Worm (Caenorhabditis elegans): ENCODE measurements around the gene K12D12.5.

DNA sequence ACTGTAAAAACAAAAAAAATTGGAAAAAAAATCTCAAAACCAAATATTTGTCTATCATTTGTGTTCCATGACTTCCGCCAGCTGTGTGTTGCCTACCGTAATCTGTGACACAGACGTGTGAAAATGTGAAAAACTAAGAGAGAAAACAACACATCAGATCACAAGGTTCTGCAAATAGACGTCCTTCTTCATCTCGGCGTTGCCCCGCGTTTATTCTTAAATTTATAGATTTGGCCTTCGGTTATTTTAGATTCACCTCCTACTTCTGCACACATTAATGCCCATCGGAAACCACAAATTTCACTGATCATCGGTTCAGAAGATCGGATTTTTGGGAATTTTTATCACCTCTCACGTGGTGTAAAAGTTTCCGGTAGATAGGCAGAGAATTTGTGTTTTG is 21.7 kb upstream of the K12D12.5 start:
- TF ChIP-seq lsy-2 (tag; optimal IDR thresholded peaks at IDR 0.05) (no peak), sma-9 (GFP tag; optimal IDR thresholded peaks at IDR 0.05) (peak; percentile 46), sma-9 (tag; optimal IDR thresholded peaks at IDR 0.05) (no peak), ztf-11 (tag; optimal IDR thresholded peaks at IDR 0.05) (no peak), mab-5 (tag; optimal IDR thresholded peaks at IDR 0.05) (no peak), lin-13 (GFP tag; optimal IDR thresholded peaks at IDR 0.05) (no peak)
